Worm (Caenorhabditis elegans) whole organism, L4 larva: ENCODE data around the gene ZK185.4.
A peak's percentile ranks its signal among the peaks of the same experiment; 100 is the strongest.

Source experiments
- D1046.2 ChIP-seq: fragments of 200-800 bp; sonication (Bioruptor generic); IDR thresholded peaks from 2 replicates; pipeline ENCODE4 v1.3.6; 2022; ENCODE audit warnings: missing genetic modification characterization, missing compliant biosample characterization
- F37D6.2 ChIP-seq: sonication (generic microtip); optimal IDR thresholded peaks from 2 replicates; lab custom pipeline; 2016; ENCODE audit warnings: mild to moderate bottlenecking, missing genetic modification characterization, missing compliant biosample characterization
- F44E2.7 ChIP-seq: fragments of 200-800 bp; sonication (Bioruptor generic); IDR thresholded peaks from 2 replicates; pipeline ENCODE4 v2.1.2; 2022; ENCODE audit warnings: missing genetic modification characterization, missing compliant biosample characterization
- F49E8.2 ChIP-seq: sonication (generic microtip); optimal IDR thresholded peaks from 2 replicates; lab custom pipeline; 2016; ENCODE audit warnings: missing compliant biosample characterization, mild to moderate bottlenecking, missing genetic modification characterization, borderline replicate concordance
- T26A8.4 ChIP-seq: fragments of 200-800 bp; sonication (Bioruptor generic); IDR thresholded peaks from 2 replicates; pipeline ENCODE4 v1.3.6; 2022; ENCODE audit warnings: missing genetic modification characterization, missing compliant biosample characterization
- Y5F2A.4 ChIP-seq: fragments of 200-800 bp; sonication (Bioruptor generic); optimal IDR thresholded peaks from 2 replicates; lab custom pipeline; 2018; ENCODE audit warnings: mild to moderate bottlenecking, missing genetic modification characterization, missing compliant biosample characterization
- ZK337.2 ChIP-seq: fragments of 200-800 bp; sonication (Bioruptor generic); IDR thresholded peaks from 2 replicates; pipeline ENCODE4 v1.3.6; 2022; ENCODE audit warnings: missing genetic modification reagents, missing genetic modification characterization, missing compliant biosample characterization
- aha-1 ChIP-seq: fragments of 150-350 bp; peaks from one replicate; lab custom pipeline; 2014; ENCODE audit warnings: missing biosample characterization, missing genetic modification characterization
- ceh-20 ChIP-seq: fragments of 200-800 bp; sonication (Bioruptor generic); IDR thresholded peaks from 2 replicates; pipeline ENCODE4 v1.3.6; 2022; ENCODE audit warnings: missing genetic modification reagents, missing genetic modification characterization, missing compliant biosample characterization
- ceh-28 ChIP-seq: fragments of 150-350 bp; optimal IDR thresholded peaks from 2 replicates; lab custom pipeline; 2014; ENCODE audit warnings: missing biosample characterization, missing genetic modification reagents, missing genetic modification characterization
- ceh-62 ChIP-seq: sonication (generic microtip); optimal IDR thresholded peaks from 2 replicates; lab custom pipeline; 2017; ENCODE audit warnings: missing biosample characterization, missing genetic modification characterization
- ceh-82 ChIP-seq: sonication (generic microtip); optimal IDR thresholded peaks from 2 replicates; lab custom pipeline; 2017; ENCODE audit warnings: missing biosample characterization, missing genetic modification characterization
- cey-2 ChIP-seq: sonication (generic microtip); optimal IDR thresholded peaks from 3 replicates; lab custom pipeline; 2017; ENCODE audit warnings: missing genetic modification characterization, mild to moderate bottlenecking, missing compliant biosample characterization, antibody characterized with exemption, borderline replicate concordance; ENCODE audit not compliant: insufficient read depth
- ctbp-1 ChIP-seq: fragments of 200-800 bp; sonication (Bioruptor generic); IDR thresholded peaks from 2 replicates; pipeline ENCODE4 v1.3.6; 2022; ENCODE audit warnings: missing genetic modification reagents, missing genetic modification characterization, missing compliant biosample characterization
- daf-12 ChIP-seq: fragments of 150-350 bp; optimal IDR thresholded peaks from 2 replicates; lab custom pipeline; 2014; ENCODE audit warnings: missing biosample characterization, missing genetic modification reagents, missing genetic modification characterization
- daf-19 ChIP-seq: fragments of 200-800 bp; sonication (Bioruptor generic); conservative IDR thresholded peaks from 2 replicates; pipeline ENCODE4 v1.3.6; 2022; ENCODE audit warnings: missing genetic modification characterization, missing compliant biosample characterization
- dmd-6 ChIP-seq: fragments of 200-800 bp; sonication (Bioruptor generic); IDR thresholded peaks from 2 replicates; pipeline ENCODE4 v1.3.6; 2022; ENCODE audit warnings: missing genetic modification reagents, missing genetic modification characterization, missing compliant biosample characterization
- dmd-8 ChIP-seq: fragments of 200-800 bp; sonication (Bioruptor generic); IDR thresholded peaks from 2 replicates; pipeline ENCODE4 v1.3.6; 2022; ENCODE audit warnings: missing genetic modification characterization, missing compliant biosample characterization
- dmd-9 ChIP-seq: fragments of 200-800 bp; sonication (Bioruptor generic); IDR thresholded peaks from 2 replicates; pipeline ENCODE4 v1.3.6; 2022; ENCODE audit warnings: missing genetic modification reagents, missing genetic modification characterization, missing compliant biosample characterization
- dpl-1 ChIP-seq: fragments of 150-350 bp; optimal IDR thresholded peaks from 2 replicates; lab custom pipeline; 2014; ENCODE audit warnings: missing biosample characterization, missing genetic modification reagents, missing genetic modification characterization
- duxl-1 ChIP-seq: sonication (generic microtip); optimal IDR thresholded peaks from 2 replicates; lab custom pipeline; 2016; ENCODE audit warnings: mild to moderate bottlenecking, missing genetic modification characterization, moderate library complexity, missing compliant biosample characterization; ENCODE audit not compliant: poor library complexity
- dve-1 ChIP-seq: sonication (generic microtip); optimal IDR thresholded peaks from 2 replicates; lab custom pipeline; 2017; ENCODE audit warnings: antibody characterized with exemption, mild to moderate bottlenecking, missing genetic modification characterization, missing compliant biosample characterization; ENCODE audit not compliant: insufficient read depth
- egl-27 ChIP-seq: sonication (generic microtip); optimal IDR thresholded peaks from 3 replicates; lab custom pipeline; 2017; ENCODE audit warnings: missing biosample characterization, missing genetic modification reagents, missing genetic modification characterization
- egl-43 ChIP-seq: fragments of 200-800 bp; sonication (Bioruptor generic); IDR thresholded peaks from 2 replicates; pipeline ENCODE4 v1.3.6; 2022; ENCODE audit warnings: missing genetic modification reagents, missing genetic modification characterization, missing compliant biosample characterization
- fkh-10 ChIP-seq: fragments of 150-350 bp; optimal IDR thresholded peaks from 2 replicates; lab custom pipeline; 2014; ENCODE audit warnings: missing biosample characterization, missing genetic modification reagents, missing genetic modification characterization
- hlh-11 ChIP-seq: fragments of 200-800 bp; sonication (Bioruptor generic); optimal IDR thresholded peaks from 2 replicates; lab custom pipeline; 2018; ENCODE audit warnings: mild to moderate bottlenecking, missing genetic modification characterization, missing compliant biosample characterization
- hlh-30 ChIP-seq: sonication (generic microtip); optimal IDR thresholded peaks from 2 replicates; lab custom pipeline; 2017; ENCODE audit warnings: antibody characterized with exemption, mild to moderate bottlenecking, missing genetic modification characterization, missing compliant biosample characterization; ENCODE audit not compliant: insufficient read depth
- jun-1 ChIP-seq: fragments of 150-350 bp; optimal IDR thresholded peaks from 2 replicates; lab custom pipeline; 2014; ENCODE audit warnings: missing biosample characterization, missing genetic modification reagents, missing genetic modification characterization
- lin-29 ChIP-seq: fragments of 200-800 bp; sonication (Bioruptor generic); IDR thresholded peaks from 2 replicates; pipeline ENCODE4 v1.3.6; 2022; ENCODE audit warnings: missing genetic modification reagents, missing genetic modification characterization, missing compliant biosample characterization
- mdl-1 ChIP-seq, 2 experiments: fragments of 150-350 bp in 1 of 2; sonication (generic microtip) in 1 of 2; optimal IDR thresholded peaks; 2 replicates each; lab custom pipeline; 2014 to 2017; ENCODE audit warnings: missing biosample characterization in 2 of 2, missing genetic modification characterization in 2 of 2
- nhr-10 ChIP-seq: fragments of 150-350 bp; optimal IDR thresholded peaks from 2 replicates; lab custom pipeline; 2014; ENCODE audit warnings: missing biosample characterization, missing genetic modification characterization
- nhr-102 ChIP-seq: sonication (generic microtip); optimal IDR thresholded peaks from 2 replicates; lab custom pipeline; 2016; ENCODE audit warnings: mild to moderate bottlenecking, missing genetic modification characterization, moderate library complexity, missing compliant biosample characterization
- nhr-11 ChIP-seq: fragments of 150-350 bp; optimal IDR thresholded peaks from 2 replicates; lab custom pipeline; 2014; ENCODE audit warnings: missing biosample characterization, missing genetic modification characterization
- nhr-25 ChIP-seq: sonication (generic microtip); optimal IDR thresholded peaks from 2 replicates; lab custom pipeline; 2017; ENCODE audit warnings: missing genetic modification characterization, mild to moderate bottlenecking, missing compliant biosample characterization, antibody characterized with exemption, moderate library complexity, borderline replicate concordance; ENCODE audit not compliant: insufficient read depth
- nhr-28 ChIP-seq: fragments of 150-350 bp; optimal IDR thresholded peaks from 2 replicates; lab custom pipeline; 2014; ENCODE audit warnings: missing biosample characterization, missing genetic modification characterization
- nhr-76 ChIP-seq: fragments of 150-350 bp; optimal IDR thresholded peaks from 2 replicates; lab custom pipeline; 2014; ENCODE audit warnings: missing biosample characterization, missing genetic modification characterization
- nhr-77 ChIP-seq: fragments of 150-350 bp; optimal IDR thresholded peaks from 2 replicates; lab custom pipeline; 2014; ENCODE audit warnings: missing biosample characterization, missing genetic modification characterization
- pha-4 ChIP-seq, 2 experiments: fragments of 150-350 bp in 1 of 2; fragments of 200-800 bp in 1 of 2; sonication (Bioruptor generic) in 1 of 2; IDR thresholded peaks in 1 of 2; optimal IDR thresholded peaks in 1 of 2; 2 replicates each; pipeline versions ENCODE4 v1.3.6 to Lab custom; 2014 to 2022; ENCODE audit warnings: missing genetic modification characterization in 2 of 2, missing genetic modification reagents in 2 of 2, missing biosample characterization in 1 of 2, missing compliant biosample characterization in 1 of 2
- php-3 ChIP-seq: fragments of 200-800 bp; sonication (Bioruptor generic); IDR thresholded peaks from 2 replicates; pipeline ENCODE4 v1.3.6; 2022; ENCODE audit warnings: missing genetic modification reagents, missing genetic modification characterization, missing compliant biosample characterization
- pqm-1 ChIP-seq: sonication (generic microtip); optimal IDR thresholded peaks from 2 replicates; lab custom pipeline; 2017; ENCODE audit warnings: missing biosample characterization, missing genetic modification characterization
- rbr-2 ChIP-seq: sonication (generic microtip); optimal IDR thresholded peaks from 2 replicates; lab custom pipeline; 2016; ENCODE audit warnings: missing genotype, missing genetic modification characterization, missing compliant biosample characterization
- saeg-2 ChIP-seq: fragments of 200-800 bp; sonication (Bioruptor generic); IDR thresholded peaks from 2 replicates; pipeline ENCODE4 v1.3.6; 2022; ENCODE audit warnings: missing genetic modification reagents, missing genetic modification characterization, missing compliant biosample characterization
- sdz-12 ChIP-seq: fragments of 200-800 bp; sonication (Bioruptor generic); optimal IDR thresholded peaks from 2 replicates; lab custom pipeline; 2018; ENCODE audit warnings: mild to moderate bottlenecking, missing genetic modification characterization, missing compliant biosample characterization
- set-16 ChIP-seq: fragments of 200-800 bp; sonication (Bioruptor generic); IDR thresholded peaks from 2 replicates; pipeline ENCODE4 v1.3.6; 2022; ENCODE audit warnings: missing genetic modification reagents, missing genetic modification characterization, missing compliant biosample characterization
- skn-1 ChIP-seq: fragments of 150-350 bp; optimal IDR thresholded peaks from 2 replicates; lab custom pipeline; 2014; ENCODE audit warnings: missing biosample characterization, missing genetic modification characterization
- spr-1 ChIP-seq: sonication (generic microtip); optimal IDR thresholded peaks from 2 replicates; lab custom pipeline; 2016; ENCODE audit warnings: mild to moderate bottlenecking, missing genetic modification characterization, missing compliant biosample characterization
- tag-97 ChIP-seq: fragments of 200-800 bp; sonication (Bioruptor generic); IDR thresholded peaks from 2 replicates; pipeline ENCODE4 v1.3.6; 2022; ENCODE audit warnings: missing genetic modification characterization, missing compliant biosample characterization
- unc-130 ChIP-seq: sonication (generic microtip); optimal IDR thresholded peaks from 2 replicates; lab custom pipeline; 2016; ENCODE audit warnings: missing genetic modification reagents, missing genetic modification characterization, missing compliant biosample characterization
- zag-1 ChIP-seq: fragments of 150-350 bp; optimal IDR thresholded peaks from 2 replicates; lab custom pipeline; 2014; ENCODE audit warnings: missing biosample characterization, missing genetic modification characterization
- zip-11 ChIP-seq: fragments of 200-800 bp; sonication (Bioruptor generic); IDR thresholded peaks from 2 replicates; pipeline ENCODE4 v1.3.6; 2022; ENCODE audit warnings: missing genetic modification characterization, missing compliant biosample characterization
- ztf-11 ChIP-seq: fragments of 150-350 bp; optimal IDR thresholded peaks from 2 replicates; lab custom pipeline; 2014; ENCODE audit warnings: missing biosample characterization, missing genetic modification characterization

Gene ZK185.4

DNA sequence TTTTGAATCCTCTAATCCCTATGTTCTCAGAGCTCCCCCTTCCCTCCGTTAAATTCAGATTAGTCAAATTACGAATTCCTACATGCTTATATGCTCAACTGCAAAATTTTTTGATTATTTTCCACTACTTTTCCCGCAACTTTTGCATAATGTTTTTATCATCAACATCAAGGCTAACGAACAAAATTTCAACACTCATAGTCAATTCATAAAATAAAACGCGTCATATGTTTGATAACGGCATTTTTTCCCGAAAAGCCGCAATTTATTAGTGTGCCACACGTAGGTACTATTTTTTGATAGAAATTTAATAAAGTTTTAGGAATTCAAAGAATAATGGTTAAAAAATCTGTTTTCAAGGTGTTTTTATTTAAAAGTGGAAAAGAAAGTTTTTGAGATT is 26.2 kb upstream of the ZK185.4 start:
- TF ChIP-seq lin-29 (GFP tag; lab: Robert Waterston, UW) (no peak), nhr-11 (tag; lab: Kevin White, UChicago) (no peak), ztf-11 (no peak), egl-43 (GFP tag; lab: Robert Waterston, UW) (no peak), pha-4 (GFP tag; IDR thresholded peaks at IDR 0.05; lab: Robert Waterston, UW) (no peak), pha-4 (tag; optimal IDR thresholded peaks at IDR 0.05; lab: Kevin White, UChicago) (no peak), nhr-28 (peak; percentile 51), ceh-28 (tag; lab: Kevin White, UChicago) (no peak), dmd-9 (GFP tag; lab: Robert Waterston, UW) (no peak), hlh-11 (tag; lab: Kevin White, UChicago) (no peak), aha-1 (tag; lab: Kevin White, UChicago) (peak; percentile 11), F49E8.2 (tag; lab: Kevin White, UChicago) (no peak), daf-19 (GFP tag; lab: Robert Waterston, UW) (no peak), jun-1 (no peak), rbr-2 (tag; lab: Kevin White, UChicago) (no peak), zag-1 (tag; lab: Kevin White, UChicago) (no peak), nhr-77 (tag; lab: Kevin White, UChicago) (no peak), ceh-20 (GFP tag; lab: Robert Waterston, UW) (no peak), saeg-2 (GFP tag; lab: Robert Waterston, UW) (no peak), hlh-30 (tag; lab: Kevin White, UChicago) (peak; percentile 12), cey-2 (no peak), ceh-82 (no peak), nhr-10 (no peak), ZK337.2 (GFP tag; lab: Robert Waterston, UW) (no peak), dpl-1 (no peak), nhr-102 (tag; lab: Kevin White, UChicago) (no peak), F44E2.7 (GFP tag; lab: Robert Waterston, UW) (no peak), ceh-62 (tag; lab: Kevin White, UChicago) (no peak), zip-11 (no peak), skn-1 (tag; lab: Kevin White, UChicago) (no peak), T26A8.4 (GFP tag; lab: Robert Waterston, UW) (no peak), tag-97 (GFP tag; lab: Robert Waterston, UW) (no peak), dmd-6 (GFP tag; lab: Robert Waterston, UW) (no peak), fkh-10 (GFP tag; lab: Kevin White, UChicago) (no peak), dmd-8 (GFP tag; lab: Robert Waterston, UW) (no peak), sdz-12 (GFP tag; lab: Kevin White, UChicago) (no peak), Y5F2A.4 (GFP tag; lab: Kevin White, UChicago) (no peak), set-16 (GFP tag; lab: Robert Waterston, UW) (no peak), php-3 (GFP tag; lab: Robert Waterston, UW) (no peak), pqm-1 (tag; lab: Kevin White, UChicago) (peak; percentile 45), dve-1 (tag; lab: Kevin White, UChicago) (peak; percentile 19)

DNA sequence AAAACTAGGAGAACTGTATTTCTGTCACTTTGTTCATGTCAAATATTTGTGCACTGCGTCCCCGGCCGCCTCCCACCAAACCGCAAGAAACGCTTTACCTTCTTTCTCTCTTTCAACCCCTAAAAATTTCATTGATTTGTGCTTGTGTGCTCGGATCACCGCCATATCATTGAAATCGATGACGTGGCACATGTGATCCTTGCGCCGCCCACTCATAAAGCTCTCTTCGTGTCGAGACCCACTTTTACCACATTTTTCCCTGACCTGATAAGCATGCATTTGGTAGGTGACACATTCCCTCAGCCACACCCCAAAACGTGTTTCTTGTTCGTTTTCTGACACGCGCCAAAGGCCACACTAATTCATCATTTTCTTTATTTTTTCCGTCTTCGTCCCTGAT is 24.8 kb upstream of the ZK185.4 start:
- TF ChIP-seq spr-1 (tag; lab: Kevin White, UChicago) (no peak), duxl-1 (tag; lab: Kevin White, UChicago) (no peak), F37D6.2 (tag; lab: Kevin White, UChicago) (no peak), daf-19 (GFP tag; lab: Robert Waterston, UW) (no peak), dmd-9 (GFP tag; lab: Robert Waterston, UW) (no peak), nhr-76 (tag; lab: Kevin White, UChicago) (no peak), daf-12 (tag; lab: Kevin White, UChicago) (no peak), nhr-25 (tag; lab: Kevin White, UChicago) (no peak), egl-27 (no peak), ceh-62 (tag; lab: Kevin White, UChicago) (no peak), hlh-30 (tag; lab: Kevin White, UChicago) (peak; percentile 45), unc-130 (no peak), ctbp-1 (no peak), mdl-1 (tag; optimal IDR thresholded peaks at IDR 0.05; lab: Kevin White, UChicago) (peak in 1 of 2 experiments; percentile 27), lin-29 (GFP tag; lab: Robert Waterston, UW) (no peak), F44E2.7 (GFP tag; lab: Robert Waterston, UW) (no peak), pha-4 (GFP tag; IDR thresholded peaks at IDR 0.05; lab: Robert Waterston, UW) (no peak), pha-4 (tag; optimal IDR thresholded peaks at IDR 0.05; lab: Kevin White, UChicago) (no peak), ceh-82 (no peak), D1046.2 (no peak)
